Worm (Caenorhabditis elegans): Measurements from ENCODE around the gene F48C5.2.

DNA sequence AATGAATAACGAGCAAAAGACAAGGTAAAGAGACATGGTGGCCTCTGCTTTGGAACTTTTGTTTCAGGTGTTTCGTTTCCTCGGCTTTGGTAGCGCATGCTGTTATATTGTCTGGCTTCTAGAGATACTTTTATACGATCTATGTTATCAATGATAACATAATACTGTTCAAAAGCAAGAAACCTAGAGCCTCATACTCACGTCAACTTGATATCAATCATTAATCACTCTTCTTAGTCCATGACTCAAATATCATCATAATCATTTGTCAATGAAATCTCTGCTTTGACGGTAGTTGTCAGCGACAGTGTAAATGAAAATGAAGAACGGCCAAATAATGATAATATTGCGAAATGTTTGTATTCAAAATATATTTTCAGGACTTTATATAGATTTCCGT lies 3.9 kb downstream of the F48C5.2 start:
- TF ChIP-seq D1046.2 (GFP tag; IDR thresholded peaks at IDR 0.05) (no peak), rbr-2 (tag; optimal IDR thresholded peaks at IDR 0.05) (no peak), mdl-1 (tag; optimal IDR thresholded peaks at IDR 0.05) (no peak), gei-8 (GFP tag; optimal IDR thresholded peaks at IDR 0.05) (no peak), zag-1 (tag; optimal IDR thresholded peaks at IDR 0.05) (no peak), egl-27 (tag; optimal IDR thresholded peaks at IDR 0.05) (no peak), nhr-76 (tag; optimal IDR thresholded peaks at IDR 0.05) (no peak), lin-13 (GFP tag; optimal IDR thresholded peaks at IDR 0.05) (no peak), egl-43 (GFP tag; IDR thresholded peaks at IDR 0.05) (no peak), mdt-29 (GFP tag; IDR thresholded peaks at IDR 0.05) (no peak)

Measured in whole organism, L4 larva.